Fruit fly (Drosophila melanogaster): ENCODE measurements around the gene Pi3K92E.

DNA sequence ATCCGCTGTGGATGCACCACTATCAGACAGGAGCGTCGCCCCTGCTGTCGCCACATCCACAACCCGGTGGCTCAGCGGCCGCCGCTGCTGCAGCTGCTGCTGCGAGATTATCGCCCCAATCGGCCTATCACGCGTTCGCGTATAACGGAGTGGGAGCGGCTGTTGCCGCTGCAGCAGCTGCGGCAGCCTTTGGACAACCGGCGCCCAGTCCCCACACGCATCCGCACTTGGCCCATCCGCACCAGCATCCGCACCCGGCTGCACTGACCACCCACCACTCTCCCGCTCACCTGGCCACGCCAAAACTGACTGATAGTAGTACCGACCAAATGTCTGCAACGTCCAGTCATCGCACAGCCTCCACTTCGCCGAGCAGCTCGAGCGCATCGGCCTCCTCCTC lies 8.4 kb downstream of the Pi3K92E start:
- TF ChIP-seq Smox (GFP tag; optimal IDR thresholded peaks at IDR 0.05) (no peak), Lpt (GFP tag; optimal IDR thresholded peaks at IDR 0.05) (no peak), spab (GFP tag; optimal IDR thresholded peaks at IDR 0.05) (no peak), Sox102F (GFP tag; optimal IDR thresholded peaks at IDR 0.05) (no peak), acj6 (GFP tag; optimal IDR thresholded peaks at IDR 0.05) (no peak), CG10669 (GFP tag; optimal IDR thresholded peaks at IDR 0.05) (no peak), topi (GFP tag; optimal IDR thresholded peaks at IDR 0.05) (no peak), Eip75B (GFP tag; optimal IDR thresholded peaks at IDR 0.05) (no peak)

Measured in whole organism, prepupa.